Fruit fly (Drosophila melanogaster) whole organism, embryonic: Measurements from ENCODE around the gene CG3368.

Source experiments
- ATbp ChIP-seq: fragments of 200-800 bp; sonication (Bioruptor generic); optimal IDR thresholded peaks from 2 replicates; lab custom pipeline; 2017; ENCODE audit warnings: missing biosample characterization, mild to moderate bottlenecking, missing genetic modification characterization, missing genetic modification reagents
- Ada2b ChIP-seq: fragments of 200-800 bp; sonication (Bioruptor generic); IDR thresholded peaks from 2 replicates; pipeline ENCODE4 v1.3.6; 2022; ENCODE audit warnings: missing biosample characterization, missing genetic modification characterization
- CG10274 ChIP-seq: fragments of 200-800 bp; sonication (Bioruptor generic); optimal IDR thresholded peaks from 3 replicates; lab custom pipeline; 2017; ENCODE audit warnings: missing biosample characterization, mild to moderate bottlenecking, missing genetic modification characterization
- CG10959 ChIP-seq: fragments of 200-800 bp; sonication (Bioruptor generic); IDR thresholded peaks from 2 replicates; pipeline ENCODE4 v1.3.6; 2022; ENCODE audit warnings: missing biosample characterization, missing genetic modification characterization
- CG12071 ChIP-seq: fragments of 200-800 bp; sonication (Bioruptor generic); optimal IDR thresholded peaks from 3 replicates; lab custom pipeline; 2018; ENCODE audit warnings: missing biosample characterization, mild to moderate bottlenecking, missing genetic modification characterization
- CG17385 ChIP-seq: fragments of 200-800 bp; sonication (Bioruptor generic); optimal IDR thresholded peaks from 3 replicates; lab custom pipeline; 2018; ENCODE audit warnings: missing biosample characterization, mild to moderate bottlenecking, missing genetic modification characterization
- CG32772 ChIP-seq: fragments of 200-800 bp; sonication (Bioruptor generic); IDR thresholded peaks from 2 replicates; pipeline ENCODE4 v1.3.6; 2022; ENCODE audit warnings: missing biosample characterization, missing genetic modification characterization
- CG33213 ChIP-seq: fragments of 200-800 bp; sonication (Bioruptor generic); optimal IDR thresholded peaks from 3 replicates; lab custom pipeline; 2016; ENCODE audit warnings: missing biosample characterization, missing genetic modification characterization
- CG34224 ChIP-seq: fragments of 200-800 bp; sonication (Bioruptor generic); IDR thresholded peaks from 3 replicates; pipeline ENCODE4 v1.3.6; 2022; ENCODE audit warnings: missing biosample characterization, missing genetic modification characterization; ENCODE audit not compliant: partially characterized antibody
- CG4707 ChIP-seq: fragments of 200-800 bp; sonication (Bioruptor generic); optimal IDR thresholded peaks from 2 replicates; lab custom pipeline; 2018; ENCODE audit warnings: missing biosample characterization, mild to moderate bottlenecking, missing genetic modification characterization, moderate library complexity
- CG6813 ChIP-seq: fragments of 200-800 bp; sonication (Bioruptor generic); optimal IDR thresholded peaks from 2 replicates; lab custom pipeline; 2017; ENCODE audit warnings: missing biosample characterization, missing genetic modification characterization, mild to moderate bottlenecking, moderate library complexity, missing genetic modification reagents
- CG7745 ChIP-seq: fragments of 200-800 bp; sonication (Bioruptor generic); optimal IDR thresholded peaks from 2 replicates; lab custom pipeline; 2018; ENCODE audit warnings: missing biosample characterization, mild to moderate bottlenecking, missing genetic modification characterization, moderate library complexity
- CG7987 ChIP-seq: fragments of 200-800 bp; sonication (Bioruptor generic); optimal IDR thresholded peaks from 2 replicates; lab custom pipeline; 2018; ENCODE audit warnings: missing biosample characterization, mild to moderate bottlenecking, missing genetic modification characterization, moderate library complexity
- CG8089 ChIP-seq: fragments of 200-800 bp; sonication (Bioruptor generic); optimal IDR thresholded peaks from 3 replicates; lab custom pipeline; 2016; ENCODE audit warnings: missing biosample characterization, missing genetic modification characterization
- CG8359 ChIP-seq: fragments of 200-800 bp; sonication (Bioruptor generic); optimal IDR thresholded peaks from 2 replicates; lab custom pipeline; 2017; ENCODE audit warnings: missing biosample characterization, mild to moderate bottlenecking, missing genetic modification characterization, borderline replicate concordance
- D ChIP-seq, 2 experiments: fragments of 200-800 bp in 1 of 2; fragments of >200 bp in 1 of 2; sonication (Bioruptor generic) in 1 of 2; optimal IDR thresholded peaks; 2 replicates in 1 of 2; 3 replicates in 1 of 2; lab custom pipeline; 2017; ENCODE audit warnings: mild to moderate bottlenecking in 1 of 2, missing biosample characterization in 1 of 2, missing genetic modification characterization in 1 of 2, missing genetic modification reagents in 1 of 2
- Dll ChIP-seq: fragments of 200-800 bp; sonication (Bioruptor generic); IDR thresholded peaks from 4 replicates; pipeline ENCODE4 v1.3.6; 2022; ENCODE audit warnings: missing biosample characterization, missing genetic modification characterization; ENCODE audit not compliant: partially characterized antibody
- Fer2 ChIP-seq: fragments of 200-800 bp; sonication (Bioruptor generic); optimal IDR thresholded peaks from 2 replicates; lab custom pipeline; 2018; ENCODE audit warnings: missing biosample characterization, mild to moderate bottlenecking, missing genetic modification characterization, moderate library complexity
- HLH54F ChIP-seq: fragments of 200-800 bp; sonication (Bioruptor generic); optimal IDR thresholded peaks from 3 replicates; lab custom pipeline; 2016; ENCODE audit warnings: missing biosample characterization, missing genetic modification characterization
- Hand ChIP-seq: fragments of 200-800 bp; sonication (Bioruptor generic); optimal IDR thresholded peaks from 2 replicates; lab custom pipeline; 2017; ENCODE audit warnings: mild to moderate bottlenecking, missing biosample characterization, missing genetic modification reagents, missing genetic modification characterization
- Hmx ChIP-seq: fragments of 200-800 bp; sonication (Bioruptor generic); optimal IDR thresholded peaks from 2 replicates; lab custom pipeline; 2016; ENCODE audit warnings: missing biosample characterization, missing genetic modification characterization
- Hr78 ChIP-seq, 2 experiments: fragments of 200-800 bp in 1 of 2; fragments of >200 bp in 1 of 2; sonication (Bioruptor generic) in 1 of 2; optimal IDR thresholded peaks; 2 replicates each; lab custom pipeline; 2017 to 2019; ENCODE audit warnings: missing biosample characterization in 2 of 2, missing genetic modification characterization in 2 of 2, mild to moderate bottlenecking in 1 of 2, moderate library complexity in 1 of 2
- Kr ChIP-seq: fragments of 200-800 bp; sonication (Bioruptor generic); optimal IDR thresholded peaks from 2 replicates; lab custom pipeline; 2017; ENCODE audit warnings: missing biosample characterization, mild to moderate bottlenecking, missing genetic modification characterization
- Max ChIP-seq: fragments of 200-800 bp; sonication (Bioruptor generic); optimal IDR thresholded peaks from 2 replicates; lab custom pipeline; 2016; ENCODE audit warnings: missing biosample characterization, mild to moderate bottlenecking, missing genetic modification characterization
- Nf-YA ChIP-seq: fragments of 200-800 bp; sonication (Bioruptor generic); IDR thresholded peaks from 2 replicates; pipeline ENCODE4 v1.3.6; 2022; ENCODE audit warnings: missing biosample characterization, missing genetic modification characterization
- Ravus ChIP-seq: fragments of 200-800 bp; sonication (Bioruptor generic); IDR thresholded peaks from 2 replicates; pipeline ENCODE4 v1.3.6; 2022; ENCODE audit warnings: missing biosample characterization, missing genetic modification characterization
- TFAM ChIP-seq: fragments of 200-800 bp; sonication (Bioruptor generic); optimal IDR thresholded peaks from 2 replicates; lab custom pipeline; 2017; ENCODE audit warnings: missing biosample characterization, missing genetic modification characterization, inconsistent platforms
- YL-1 ChIP-seq: fragments of 200-800 bp; sonication (Bioruptor generic); optimal IDR thresholded peaks from 3 replicates; lab custom pipeline; 2017; ENCODE audit warnings: missing biosample characterization, mild to moderate bottlenecking, missing genetic modification characterization
- ase ChIP-seq: fragments of 200-800 bp; sonication (Bioruptor generic); IDR thresholded peaks from 3 replicates; pipeline ENCODE4 v1.3.6; 2022; ENCODE audit warnings: missing biosample characterization, missing genetic modification characterization
- az2 ChIP-seq: fragments of 200-800 bp; sonication (Bioruptor generic); optimal IDR thresholded peaks from 3 replicates; lab custom pipeline; 2016; ENCODE audit warnings: missing biosample characterization, missing genetic modification characterization
- bowl ChIP-seq: fragments of 200-800 bp; sonication (Bioruptor generic); IDR thresholded peaks from 2 replicates; pipeline ENCODE4 v1.3.6; 2022; ENCODE audit warnings: missing biosample characterization, missing genetic modification characterization
- da ChIP-seq: fragments of 200-800 bp; sonication (Bioruptor generic); optimal IDR thresholded peaks from 2 replicates; lab custom pipeline; 2016; ENCODE audit warnings: missing biosample characterization, missing genetic modification characterization
- dm ChIP-seq: fragments of 200-800 bp; sonication (Bioruptor generic); optimal IDR thresholded peaks from 3 replicates; lab custom pipeline; 2016; ENCODE audit warnings: missing biosample characterization, missing genetic modification characterization
- fru ChIP-seq: fragments of >200 bp; optimal IDR thresholded peaks from 2 replicates; lab custom pipeline; 2017
- grau ChIP-seq: fragments of 200-800 bp; optimal IDR thresholded peaks from 3 replicates; lab custom pipeline; 2019; ENCODE audit warnings: missing biosample characterization, mild to moderate bottlenecking, missing genetic modification characterization, moderate library complexity
- hbn ChIP-seq: fragments of 200-800 bp; sonication (Bioruptor generic); IDR thresholded peaks from 2 replicates; pipeline ENCODE4 v1.3.6; 2022; ENCODE audit warnings: missing biosample characterization, missing genetic modification characterization; ENCODE audit not compliant: partially characterized antibody
- inv ChIP-seq: fragments of 200-800 bp; sonication (Bioruptor generic); IDR thresholded peaks from 2 replicates; pipeline ENCODE4 v1.3.6; 2022; ENCODE audit warnings: missing biosample characterization, missing genetic modification characterization; ENCODE audit not compliant: partially characterized antibody
- mirr ChIP-seq: fragments of 200-800 bp; sonication (Bioruptor generic); optimal IDR thresholded peaks from 3 replicates; lab custom pipeline; 2018; ENCODE audit warnings: missing biosample characterization, mild to moderate bottlenecking, missing genetic modification characterization
- onecut ChIP-seq: fragments of 200-800 bp; sonication (Bioruptor generic); IDR thresholded peaks from 2 replicates; pipeline ENCODE4 v1.3.6; 2022; ENCODE audit warnings: missing biosample characterization, missing genetic modification characterization
- org-1 ChIP-seq: fragments of 200-800 bp; sonication (Bioruptor generic); optimal IDR thresholded peaks from 2 replicates; lab custom pipeline; 2017; ENCODE audit warnings: missing biosample characterization, missing genetic modification characterization
- otp ChIP-seq: fragments of 200-800 bp; sonication (Bioruptor generic); IDR thresholded peaks from 3 replicates; pipeline ENCODE4, ENCODE4 v1.3.6; 2022; ENCODE audit warnings: missing biosample characterization, missing genetic modification characterization
- run ChIP-seq: fragments of 200-800 bp; sonication (Bioruptor generic); optimal IDR thresholded peaks from 3 replicates; lab custom pipeline; 2018; ENCODE audit warnings: missing biosample characterization, mild to moderate bottlenecking, missing genetic modification characterization
- scrt ChIP-seq: fragments of 200-800 bp; sonication (Bioruptor generic); optimal IDR thresholded peaks from 2 replicates; lab custom pipeline; 2018; ENCODE audit warnings: missing biosample characterization, mild to moderate bottlenecking, missing genetic modification characterization, moderate library complexity
- sr ChIP-seq: fragments of 200-800 bp; sonication (Bioruptor generic); IDR thresholded peaks from 3 replicates; pipeline ENCODE4 v1.3.6; 2022; ENCODE audit warnings: missing biosample characterization, missing genetic modification characterization
- tgo ChIP-seq: fragments of 200-800 bp; sonication (Bioruptor generic); IDR thresholded peaks from 3 replicates; pipeline ENCODE4 v1.3.6; 2022; ENCODE audit warnings: missing biosample characterization, missing genetic modification characterization
- unc-4 ChIP-seq: fragments of 200-800 bp; sonication (Bioruptor generic); IDR thresholded peaks from 2 replicates; pipeline ENCODE4 v1.3.6; 2022; ENCODE audit warnings: missing biosample characterization, missing genetic modification characterization; ENCODE audit not compliant: partially characterized antibody
- yki ChIP-seq: fragments of >200 bp; optimal IDR thresholded peaks from 3 replicates; lab custom pipeline; 2018
- zfh2 ChIP-seq: fragments of 200-800 bp; sonication (Bioruptor generic); optimal IDR thresholded peaks from 2 replicates; lab custom pipeline; 2016; ENCODE audit warnings: missing biosample characterization, missing genetic modification characterization

Gene CG3368

dm6 chr3R:27281022-27281810 lies 2.4 kb upstream of the CG3368 start (continued):
- peak; percentile 59 for TF ChIP-seq fru (lab: Kevin White, UChicago)
- peak; percentile 73 for TF ChIP-seq CG8359 (GFP tag; lab: Kevin White, UChicago)
- TF ChIP-seq ATbp (GFP tag; lab: Kevin White, UChicago): peak; percentile 95
- TF ChIP-seq D (optimal IDR thresholded peaks at IDR 0.05; lab: Kevin White, UChicago): no peak
- TF ChIP-seq D (GFP tag; optimal IDR thresholded peaks at IDR 0.05; lab: Kevin White, UChicago): peak; percentile 88
- TF ChIP-seq CG17385 (GFP tag; lab: Kevin White, UChicago): peak; percentile 91
- peak; percentile 82 for TF ChIP-seq TFAM
- no peak for TF ChIP-seq hbn (GFP tag; lab: Robert Waterston, UW)
- peak; percentile 90 for TF ChIP-seq scrt (GFP tag; lab: Kevin White, UChicago)
- TF ChIP-seq Ravus (GFP tag; lab: Robert Waterston, UW): peak; percentile 92
- TF ChIP-seq CG7987 (GFP tag; lab: Kevin White, UChicago): peak; percentile 98
- peak; percentile 94 for TF ChIP-seq grau (tag; lab: Kevin White, UChicago)
- peak in 1 of 2 experiments; percentile 70 for TF ChIP-seq Hr78 (GFP tag; optimal IDR thresholded peaks at IDR 0.05; lab: Kevin White, UChicago)
- TF ChIP-seq otp (GFP tag; lab: Robert Waterston, UW): peak; percentile 95
- peak; percentile 97 for TF ChIP-seq tgo (GFP tag; lab: Robert Waterston, UW)
- peak; percentile 93 for TF ChIP-seq CG33213 (GFP tag; lab: Kevin White, UChicago)
- peak; percentile 97 for TF ChIP-seq CG32772 (GFP tag; lab: Robert Waterston, UW)
- peak; percentile 94 for TF ChIP-seq az2 (GFP tag; lab: Kevin White, UChicago)
- TF ChIP-seq CG10959 (GFP tag; lab: Robert Waterston, UW): peak; percentile 92
- TF ChIP-seq Kr (GFP tag; lab: Kevin White, UChicago): no peak
- TF ChIP-seq bowl (GFP tag; lab: Robert Waterston, UW): peak; percentile 94
- peak; percentile 88 for TF ChIP-seq CG4707 (GFP tag; lab: Kevin White, UChicago)
- peak; percentile 88 for TF ChIP-seq dm (GFP tag; lab: Kevin White, UChicago)
- TF ChIP-seq ase (GFP tag; lab: Robert Waterston, UW): peak; percentile 96
- TF ChIP-seq sr (GFP tag; lab: Robert Waterston, UW): peak; percentile 90
- TF ChIP-seq Nf-YA (GFP tag; lab: Robert Waterston, UW): peak; percentile 92
- TF ChIP-seq onecut (GFP tag; lab: Robert Waterston, UW): peak; percentile 93
- peak; percentile 97 for TF ChIP-seq CG6813 (GFP tag; lab: Kevin White, UChicago)
- TF ChIP-seq HLH54F: peak; percentile 96
- TF ChIP-seq mirr (GFP tag; lab: Kevin White, UChicago): peak; percentile 87
- TF ChIP-seq Ada2b (GFP tag; lab: Robert Waterston, UW): peak; percentile 98
- TF ChIP-seq Fer2 (tag; lab: Kevin White, UChicago): peak; percentile 72
- TF ChIP-seq CG34224: no peak
- TF ChIP-seq CG8089: peak; percentile 91
- peak; percentile 54 for TF ChIP-seq yki (lab: Kevin White, UChicago)
- peak; percentile 29; the same call in 1 of the 4 replicates for TF ChIP-seq Dll
- TF ChIP-seq Hmx (GFP tag; lab: Kevin White, UChicago): peak; percentile 62
- TF ChIP-seq CG10274: peak; percentile 87
- peak; percentile 97 for TF ChIP-seq org-1 (GFP tag; lab: Kevin White, UChicago)
- TF ChIP-seq run (tag; lab: Kevin White, UChicago): peak; percentile 89
- no peak for TF ChIP-seq CG7745 (tag; lab: Kevin White, UChicago)
- peak; percentile 89 for TF ChIP-seq Max (GFP tag; lab: Kevin White, UChicago)
- TF ChIP-seq CG12071 (GFP tag; lab: Kevin White, UChicago): peak; percentile 97
- TF ChIP-seq unc-4: peak; percentile 23
- 0 out of 2 replicates have a peak, but pooled peaks have one; percentile 36 for TF ChIP-seq inv (GFP tag; lab: Robert Waterston, UW)
- TF ChIP-seq Hand (GFP tag; lab: Kevin White, UChicago): peak; percentile 95
- peak; percentile 77 for TF ChIP-seq da (GFP tag; lab: Kevin White, UChicago)
- TF ChIP-seq zfh2: peak; percentile 96
- peak; percentile 89 for TF ChIP-seq YL-1 (GFP tag; lab: Kevin White, UChicago)
